Worm (Caenorhabditis elegans) whole organism, mixed stage, embryonic: ENCODE measurements around the gene H20J04.9.

Experiments used
- M03D4.4 ChIP-seq: sonication (generic microtip); optimal IDR thresholded peaks from 2 replicates; lab custom pipeline; 2017; ENCODE audit warnings: mild to moderate bottlenecking, missing genetic modification characterization, missing compliant biosample characterization
- bed-3 ChIP-seq: fragments of 200-800 bp; sonication (Bioruptor generic); optimal IDR thresholded peaks from 3 replicates; lab custom pipeline; 2018; ENCODE audit warnings: mild to moderate bottlenecking, missing genetic modification characterization, moderate library complexity, missing compliant biosample characterization
- ceh-39 ChIP-seq: fragments of 150-350 bp; optimal IDR thresholded peaks from 2 replicates; lab custom pipeline; 2014; ENCODE audit warnings: missing biosample characterization, missing genetic modification characterization
- ceh-43 ChIP-seq: fragments of 200-800 bp; sonication (Bioruptor generic); optimal IDR thresholded peaks from 2 replicates; lab custom pipeline; 2018; ENCODE audit warnings: mild to moderate bottlenecking, missing genetic modification characterization, moderate library complexity, missing compliant biosample characterization
- ceh-83 ChIP-seq: fragments of 200-800 bp; sonication (Bioruptor generic); optimal IDR thresholded peaks from 2 replicates; lab custom pipeline; 2018; ENCODE audit warnings: mild to moderate bottlenecking, missing genetic modification characterization, missing compliant biosample characterization
- ces-1 ChIP-seq: fragments of 150-350 bp; optimal IDR thresholded peaks from 2 replicates; lab custom pipeline; 2014; ENCODE audit warnings: missing biosample characterization, missing genetic modification reagents, missing genetic modification characterization
- cnd-1 ChIP-seq: fragments of 200-800 bp; sonication (Bioruptor generic); optimal IDR thresholded peaks from 2 replicates; lab custom pipeline; 2018; ENCODE audit warnings: mild to moderate bottlenecking, missing genetic modification characterization, missing compliant biosample characterization
- drap-1 ChIP-seq: fragments of 200-800 bp; sonication (Bioruptor generic); optimal IDR thresholded peaks from 3 replicates; lab custom pipeline; 2018; ENCODE audit warnings: mild to moderate bottlenecking, missing genetic modification characterization, missing compliant biosample characterization
- elt-1 ChIP-seq: sonication (generic microtip); optimal IDR thresholded peaks from 2 replicates; lab custom pipeline; 2017; ENCODE audit warnings: missing genetic modification characterization, mild to moderate bottlenecking, missing compliant biosample characterization, antibody characterized with exemption, moderate library complexity, borderline replicate concordance; ENCODE audit not compliant: insufficient read depth
- elt-3 ChIP-seq: fragments of 150-350 bp; optimal IDR thresholded peaks from 2 replicates; lab custom pipeline; 2014; ENCODE audit warnings: missing biosample characterization, missing genetic modification characterization
- flh-1 ChIP-seq: fragments of 200-800 bp; sonication (Bioruptor generic); optimal IDR thresholded peaks from 2 replicates; lab custom pipeline; 2018; ENCODE audit warnings: mild to moderate bottlenecking, missing genetic modification characterization, moderate library complexity, missing compliant biosample characterization
- hlh-1 ChIP-seq: fragments of 150-350 bp; optimal IDR thresholded peaks from 2 replicates; lab custom pipeline; 2014; ENCODE audit warnings: missing biosample characterization, missing genetic modification reagents, missing genetic modification characterization
- lin-32 ChIP-seq: fragments of 200-800 bp; sonication (Bioruptor generic); optimal IDR thresholded peaks from 2 replicates; lab custom pipeline; 2018; ENCODE audit warnings: mild to moderate bottlenecking, missing genetic modification characterization, missing compliant biosample characterization
- lsy-2 ChIP-seq: fragments of 150-350 bp; optimal IDR thresholded peaks from 2 replicates; lab custom pipeline; 2014; ENCODE audit warnings: missing biosample characterization, missing genetic modification characterization
- mab-5 ChIP-seq: fragments of 150-350 bp; optimal IDR thresholded peaks from 2 replicates; lab custom pipeline; 2014; ENCODE audit warnings: missing biosample characterization, missing genetic modification characterization
- mep-1 ChIP-seq: fragments of 150-350 bp; optimal IDR thresholded peaks from 2 replicates; lab custom pipeline; 2017; ENCODE audit warnings: missing biosample characterization, missing genetic modification reagents, missing genetic modification characterization, inconsistent platforms
- mls-2 ChIP-seq: sonication (generic microtip); optimal IDR thresholded peaks from 2 replicates; lab custom pipeline; 2016; ENCODE audit warnings: mild to moderate bottlenecking, missing genetic modification characterization, moderate library complexity, missing compliant biosample characterization
- nhr-12 ChIP-seq: fragments of 150-350 bp; optimal IDR thresholded peaks from 2 replicates; lab custom pipeline; 2014; ENCODE audit warnings: missing biosample characterization, missing genetic modification characterization
- nhr-2 ChIP-seq: fragments of 150-350 bp; optimal IDR thresholded peaks from 2 replicates; lab custom pipeline; 2014; ENCODE audit warnings: missing biosample characterization, missing genetic modification characterization
- nhr-237 ChIP-seq: fragments of 150-350 bp; optimal IDR thresholded peaks from 2 replicates; lab custom pipeline; 2014; ENCODE audit warnings: missing biosample characterization, missing genetic modification characterization
- nhr-28 ChIP-seq: fragments of 150-350 bp; optimal IDR thresholded peaks from 2 replicates; lab custom pipeline; 2014; ENCODE audit warnings: missing biosample characterization, missing genetic modification characterization
- nhr-76 ChIP-seq: sonication (generic microtip); optimal IDR thresholded peaks from 2 replicates; lab custom pipeline; 2017; ENCODE audit warnings: missing biosample characterization, missing genetic modification characterization
- pha-4 ChIP-seq: fragments of 150-350 bp; optimal IDR thresholded peaks from 2 replicates; lab custom pipeline; 2018; ENCODE audit warnings: missing biosample characterization, missing genetic modification reagents, missing genetic modification characterization
- sem-2 ChIP-seq: fragments of 200-800 bp; sonication (Bioruptor generic); optimal IDR thresholded peaks from 2 replicates; lab custom pipeline; 2018; ENCODE audit warnings: mild to moderate bottlenecking, missing genetic modification characterization, missing compliant biosample characterization
- snpc-4 ChIP-seq: fragments of 150-350 bp; optimal IDR thresholded peaks from 2 replicates; lab custom pipeline; 2014; ENCODE audit warnings: missing biosample characterization, missing genetic modification characterization
- sptf-1 ChIP-seq: sonication (generic microtip); optimal IDR thresholded peaks from 2 replicates; lab custom pipeline; 2017; ENCODE audit warnings: mild to moderate bottlenecking, missing genetic modification characterization, moderate library complexity, missing compliant biosample characterization
- tbx-8 ChIP-seq: fragments of 200-800 bp; sonication (Bioruptor generic); optimal IDR thresholded peaks from 2 replicates; lab custom pipeline; 2018; ENCODE audit warnings: mild to moderate bottlenecking, missing genetic modification characterization, moderate library complexity, missing compliant biosample characterization
- unc-39 ChIP-seq: fragments of 150-350 bp; optimal IDR thresholded peaks from 2 replicates; lab custom pipeline; 2014; ENCODE audit warnings: missing biosample characterization, missing genetic modification characterization
- unc-62 ChIP-seq: fragments of 150-350 bp; optimal IDR thresholded peaks from 2 replicates; lab custom pipeline; 2014; ENCODE audit warnings: missing biosample characterization, missing genetic modification reagents, missing genetic modification characterization
- zip-8 ChIP-seq: fragments of 150-350 bp; optimal IDR thresholded peaks from 2 replicates; lab custom pipeline; 2014; ENCODE audit warnings: missing biosample characterization, missing genetic modification characterization
- ztf-11 ChIP-seq: fragments of 150-350 bp; optimal IDR thresholded peaks from 2 replicates; lab custom pipeline; 2014; ENCODE audit warnings: missing biosample characterization, missing genetic modification characterization

The H20J04.9 gene

DNA sequence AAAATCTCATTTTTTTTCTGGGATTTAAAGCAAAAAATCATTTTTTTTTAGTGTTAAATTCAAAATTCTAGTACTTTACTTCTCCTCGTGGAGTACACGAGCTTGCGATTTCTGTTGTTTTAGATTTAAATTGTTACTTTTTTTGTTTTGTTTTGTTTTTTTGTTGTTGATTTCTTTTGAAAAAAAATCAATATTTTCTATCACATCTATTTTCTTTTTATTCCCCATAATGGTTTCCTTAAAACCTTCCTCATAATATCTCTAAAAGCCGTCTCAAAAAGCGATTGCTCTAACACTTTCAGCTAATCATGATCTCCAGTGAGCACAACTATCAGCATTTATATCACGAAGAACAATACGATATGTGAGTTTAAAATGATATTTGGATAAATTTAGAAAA, 16.5 kb upstream of the H20J04.9 start, which contains the start of gene madf-3:
Gene madf-3 (plus strand): TSS at position 301 of the 400 bp plus-strand sequence.
- TF ChIP-seq ztf-11 (tag; lab: Kevin White, UChicago) (no peak), sem-2 (GFP tag; lab: Kevin White, UChicago) (no peak), mab-5 (tag; lab: Kevin White, UChicago) (no peak), snpc-4 (tag; lab: Kevin White, UChicago) (no peak), bed-3 (GFP tag; lab: Kevin White, UChicago) (no peak), unc-62 (GFP tag; lab: Kevin White, UChicago) (no peak), flh-1 (GFP tag; lab: Kevin White, UChicago) (no peak), zip-8 (no peak), lin-32 (GFP tag; lab: Kevin White, UChicago) (no peak), mls-2 (tag; lab: Kevin White, UChicago) (no peak), pha-4 (tag; lab: Kevin White, UChicago) (no peak), nhr-2 (no peak), elt-1 (tag; lab: Kevin White, UChicago) (no peak), nhr-237 (no peak), M03D4.4 (tag; lab: Kevin White, UChicago) (no peak), tbx-8 (GFP tag; lab: Kevin White, UChicago) (no peak), ceh-83 (no peak), lsy-2 (tag; lab: Kevin White, UChicago) (no peak), drap-1 (GFP tag; lab: Kevin White, UChicago) (no peak)

ce11 chrII:4337731-4338130, 13.3 kb upstream of the H20J04.9 start:
- TF ChIP-seq unc-39 (tag; lab: Kevin White, UChicago) (no peak), ceh-43 (no peak), mls-2 (tag; lab: Kevin White, UChicago) (no peak), unc-62 (GFP tag; lab: Kevin White, UChicago) (no peak), pha-4 (tag; lab: Kevin White, UChicago) (no peak), M03D4.4 (tag; lab: Kevin White, UChicago) (no peak), snpc-4 (tag; lab: Kevin White, UChicago) (no peak), nhr-76 (tag; lab: Kevin White, UChicago) (no peak), hlh-1 (tag; lab: Kevin White, UChicago) (no peak), ceh-39 (tag; lab: Kevin White, UChicago) (no peak), ztf-11 (tag; lab: Kevin White, UChicago) (no peak), elt-1 (tag; lab: Kevin White, UChicago) (no peak), ces-1 (GFP tag; lab: Kevin White, UChicago) (no peak), cnd-1 (tag; lab: Kevin White, UChicago) (no peak)

DNA sequence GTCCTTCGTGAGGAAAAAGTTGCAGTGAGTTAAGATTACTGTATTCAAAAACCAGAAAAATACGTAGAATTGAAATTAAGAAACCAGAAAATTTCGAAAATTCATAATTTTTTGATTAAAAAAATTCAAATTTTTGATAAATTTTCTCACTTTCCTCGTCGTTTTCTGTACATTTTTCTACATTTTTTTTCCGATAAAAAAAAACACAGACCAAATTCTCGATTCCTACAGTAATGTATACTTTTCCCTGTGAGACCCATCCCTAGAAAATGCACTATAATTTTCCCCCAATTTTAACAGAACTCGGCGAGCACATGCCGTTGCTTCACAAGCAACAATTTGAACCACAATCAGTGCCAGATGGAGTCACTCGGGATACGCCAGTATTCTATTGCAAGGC, 11.1 kb upstream of the H20J04.9 start, which contains the start of gene athp-2:
Gene athp-2 (plus strand): TSS at position 301 of the 400 bp plus-strand sequence.
- TF ChIP-seq drap-1 (GFP tag; lab: Kevin White, UChicago) (no peak), mab-5 (tag; lab: Kevin White, UChicago) (no peak), flh-1 (GFP tag; lab: Kevin White, UChicago) (no peak), lin-32 (GFP tag; lab: Kevin White, UChicago) (no peak), bed-3 (GFP tag; lab: Kevin White, UChicago) (no peak), hlh-1 (tag; lab: Kevin White, UChicago) (no peak), zip-8 (no peak), ceh-39 (tag; lab: Kevin White, UChicago) (no peak), ces-1 (GFP tag; lab: Kevin White, UChicago) (no peak), elt-3 (tag; lab: Kevin White, UChicago) (no peak), ceh-83 (no peak), unc-39 (tag; lab: Kevin White, UChicago) (no peak), nhr-12 (tag; lab: Kevin White, UChicago) (no peak), snpc-4 (tag; lab: Kevin White, UChicago) (no peak), sptf-1 (tag; lab: Kevin White, UChicago) (no peak)

DNA sequence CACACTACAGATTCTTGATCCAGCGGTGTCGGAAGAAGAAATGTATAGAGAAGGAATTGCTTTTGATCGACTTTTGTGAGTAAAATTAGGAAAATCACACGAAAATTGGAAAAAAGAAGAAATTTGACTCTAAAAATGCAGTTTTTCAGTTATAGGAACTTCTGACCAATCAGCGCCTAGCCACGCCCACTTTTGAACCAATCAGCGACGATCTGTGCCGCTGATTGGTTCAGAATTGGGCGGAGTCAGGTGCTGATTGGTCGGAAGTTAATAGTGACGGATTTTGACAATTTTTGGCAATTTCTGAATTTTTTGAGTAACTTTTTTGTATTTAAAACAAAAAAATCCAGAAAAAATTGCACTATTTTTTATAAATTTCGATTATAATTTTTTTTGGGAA, 9.5 kb upstream of the H20J04.9 start:
- TF ChIP-seq lin-32 (GFP tag; lab: Kevin White, UChicago), result no peak
- no peak for TF ChIP-seq hlh-1 (tag; lab: Kevin White, UChicago)
- TF ChIP-seq ceh-83, result no peak
- TF ChIP-seq lsy-2 (tag; lab: Kevin White, UChicago), result no peak
- no peak for TF ChIP-seq ceh-39 (tag; lab: Kevin White, UChicago)
- TF ChIP-seq mls-2 (tag; lab: Kevin White, UChicago), result no peak
- no peak for TF ChIP-seq snpc-4 (tag; lab: Kevin White, UChicago)
- no peak for TF ChIP-seq nhr-2
- no peak for TF ChIP-seq drap-1 (GFP tag; lab: Kevin White, UChicago)
- TF ChIP-seq nhr-237, result no peak
- TF ChIP-seq mep-1 (tag; lab: Kevin White, UChicago), result no peak
- no peak for TF ChIP-seq nhr-28
- no peak for TF ChIP-seq pha-4 (tag; lab: Kevin White, UChicago)
- no peak for TF ChIP-seq flh-1 (GFP tag; lab: Kevin White, UChicago)
- no peak for TF ChIP-seq mab-5 (tag; lab: Kevin White, UChicago)
- TF ChIP-seq sem-2 (GFP tag; lab: Kevin White, UChicago), result no peak
